Fruit fly (Drosophila melanogaster): ENCODE measurements around the gene CG18754.

Gene CG18754

DNA sequence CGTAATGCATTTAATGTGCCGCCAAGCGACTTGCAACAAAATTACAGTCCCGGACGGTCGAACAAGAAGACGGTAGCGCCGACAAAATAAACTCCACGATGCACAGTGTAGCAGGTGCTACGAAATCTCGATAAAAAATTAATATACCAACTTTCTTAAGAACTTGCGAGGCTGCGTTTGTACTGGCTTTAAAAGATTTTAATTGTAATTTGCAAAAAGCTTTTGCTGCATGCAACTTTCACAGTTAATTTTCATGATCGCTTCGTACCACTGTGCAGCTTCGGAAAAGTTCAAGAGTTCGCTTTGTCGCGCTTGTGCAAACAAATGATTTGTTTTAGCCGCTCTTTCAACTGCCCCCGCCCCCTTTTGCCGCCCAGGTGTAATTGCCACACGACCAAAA, 37.7 kb upstream of the CG18754 start (continued):
- TF ChIP-seq CG3407 (GFP tag; optimal IDR thresholded peaks at IDR 0.05) (peak; percentile 53), CG16813 (GFP tag; IDR thresholded peaks at IDR 0.05; ENCODE audit: partially characterized antibody) (no peak), shn (GFP tag; optimal IDR thresholded peaks at IDR 0.05) (no peak), CG15601 (tag; optimal IDR thresholded peaks at IDR 0.05) (peak; percentile 31), sc (optimal IDR thresholded peaks at IDR 0.05) (no peak), sc (GFP tag; optimal IDR thresholded peaks at IDR 0.05) (peak; percentile 37), inv (GFP tag; IDR thresholded peaks at IDR 0.05; ENCODE audit: partially characterized antibody) (no peak), CG2712 (tag; optimal IDR thresholded peaks at IDR 0.05) (peak; percentile 73), CG7745 (tag; optimal IDR thresholded peaks at IDR 0.05) (no peak), CG14710 (tag; optimal IDR thresholded peaks at IDR 0.05) (peak; percentile 39), CG8290 (GFP tag; optimal IDR thresholded peaks at IDR 0.05) (no peak), CG8290 (tag; optimal IDR thresholded peaks at IDR 0.05) (peak in 1 of 2 experiments; percentile 17), CG16779 (GFP tag; IDR thresholded peaks at IDR 0.05) (no peak), al (GFP tag; IDR thresholded peaks at IDR 0.05) (peak; percentile 23; the same call in 1 of the 2 replicates), CG12769 (tag; optimal IDR thresholded peaks at IDR 0.05) (peak; percentile 56), hth (optimal IDR thresholded peaks at IDR 0.05) (no peak), tgo (GFP tag; IDR thresholded peaks at IDR 0.05) (peak; percentile 73), Rfx (GFP tag; IDR thresholded peaks at IDR 0.05) (peak; percentile 73), Awh (GFP tag; IDR thresholded peaks at IDR 0.05) (peak; percentile 76), crp (GFP tag; optimal IDR thresholded peaks at IDR 0.05) (no peak), slp2 (GFP tag; optimal IDR thresholded peaks at IDR 0.05) (peak; percentile 57), CG6791 (GFP tag; IDR thresholded peaks at IDR 0.05; ENCODE audit: partially characterized antibody) (0 out of 3 replicates have a peak, but pooled peaks have one; percentile 44), sug (tag; optimal IDR thresholded peaks at IDR 0.05) (no peak), Mrtf (GFP tag; IDR thresholded peaks at IDR 0.05) (0 out of 3 replicates have a peak, but pooled peaks have one; percentile 43), Fer1 (GFP tag; optimal IDR thresholded peaks at IDR 0.05) (peak; percentile 60), ap (GFP tag; IDR thresholded peaks at IDR 0.05) (peak; percentile 75), CG3281 (GFP tag; optimal IDR thresholded peaks at IDR 0.05) (peak; percentile 45), Dad (GFP tag; optimal IDR thresholded peaks at IDR 0.05) (peak; percentile 64), CG2889 (GFP tag; IDR thresholded peaks at IDR 0.05) (0 out of 3 replicates have a peak, but pooled peaks have one; percentile 43), sisA (GFP tag; IDR thresholded peaks at IDR 0.05) (peak; percentile 84), Chrac-16 (GFP tag; optimal IDR thresholded peaks at IDR 0.05) (peak; percentile 61), usp (GFP tag; optimal IDR thresholded peaks at IDR 0.05) (no peak), Oaz (GFP tag; IDR thresholded peaks at IDR 0.05) (peak; percentile 62), CG9437 (GFP tag; optimal IDR thresholded peaks at IDR 0.05) (peak; percentile 45), phol (tag; optimal IDR thresholded peaks at IDR 0.05) (peak; percentile 73), MESR4 (GFP tag; optimal IDR thresholded peaks at IDR 0.05) (no peak), zf30C (GFP tag; optimal IDR thresholded peaks at IDR 0.05) (no peak), Hr51 (GFP tag; optimal IDR thresholded peaks at IDR 0.05) (peak in 1 of 2 experiments; percentile 78), CG1603 (tag; optimal IDR thresholded peaks at IDR 0.05) (peak; percentile 76), cato (GFP tag; optimal IDR thresholded peaks at IDR 0.05; ENCODE audit: borderline replicate concordance) (no peak), Nf-YB (GFP tag; optimal IDR thresholded peaks at IDR 0.05) (no peak), tll (GFP tag; optimal IDR thresholded peaks at IDR 0.05) (no peak), jumu (GFP tag; optimal IDR thresholded peaks at IDR 0.05) (peak; percentile 51), twi (tag; optimal IDR thresholded peaks at IDR 0.05) (no peak), ro (GFP tag; IDR thresholded peaks at IDR 0.05) (peak; percentile 42; the same call in 1 of the 2 replicates), CG2199 (GFP tag; IDR thresholded peaks at IDR 0.05) (peak; percentile 49; the same call in 1 of the 3 replicates), ken (GFP tag; IDR thresholded peaks at IDR 0.05) (peak; percentile 86), az2 (GFP tag; optimal IDR thresholded peaks at IDR 0.05) (peak; percentile 80), BtbVII (GFP tag; optimal IDR thresholded peaks at IDR 0.05) (peak; percentile 29), CG7357 (GFP tag; IDR thresholded peaks at IDR 0.05) (peak; percentile 70; the same call in 2 of the 3 replicates), Xbp1 (GFP tag; optimal IDR thresholded peaks at IDR 0.05) (peak; percentile 79)
